Worm (Caenorhabditis elegans): ENCODE results near the gene dhs-15.

ce11 chrV:2750006-2750405 lies 19.6 kb downstream of the dhs-15 start, which contains the start of gene srx-24:
- TF ChIP-seq nhr-28 (tag; optimal IDR thresholded peaks at IDR 0.05) (no peak), nhr-237 (tag; optimal IDR thresholded peaks at IDR 0.05) (no peak), dpl-1 (GFP tag; optimal IDR thresholded peaks at IDR 0.05) (no peak), unc-130 (GFP tag; optimal IDR thresholded peaks at IDR 0.05) (no peak)
